Fruit fly (Drosophila melanogaster) whole organism, adult: ENCODE measurements around the gene Zip88E.

ENCODE experiments used
- CG12768 ChIP-seq: fragments of 200-800 bp; sonication (Bioruptor generic); optimal IDR thresholded peaks from 2 replicates; lab custom pipeline; 2017; ENCODE audit warnings: missing biosample characterization, missing genetic modification characterization, mild to moderate bottlenecking, moderate library complexity, missing genetic modification reagents
- Crg-1 ChIP-seq: fragments of 200-800 bp; sonication (Bioruptor generic); optimal IDR thresholded peaks from 2 replicates; lab custom pipeline; 2016; ENCODE audit warnings: missing biosample characterization, missing genetic modification characterization
- bab1 ChIP-seq: fragments of 200-800 bp; sonication (Bioruptor generic); optimal IDR thresholded peaks from 3 replicates; lab custom pipeline; 2019; ENCODE audit warnings: missing biosample characterization, mild to moderate bottlenecking, missing genetic modification characterization, moderate library complexity

- no peak for TF ChIP-seq Crg-1 (GFP tag; lab: Kevin White, UChicago)
- no peak for TF ChIP-seq bab1 (GFP tag; lab: Kevin White, UChicago)
- no peak for TF ChIP-seq CG12768 (GFP tag; lab: Kevin White, UChicago)
Measured at dm6 chr3R:15286024-15286692, 17.7 kb downstream of the Zip88E start.
